Fruit fly (Drosophila melanogaster) whole organism, embryonic: ENCODE measurements around the gene PAPLA1.

ENCODE experiments used
- Atf3 ChIP-seq: fragments of 200-800 bp; sonication (Bioruptor generic); optimal IDR thresholded peaks from 3 replicates; lab custom pipeline; 2016; ENCODE audit warnings: missing biosample characterization, missing genetic modification characterization
- Awh ChIP-seq: fragments of 200-800 bp; sonication (Bioruptor generic); IDR thresholded peaks from 2 replicates; pipeline ENCODE4, ENCODE4 v1.3.6; 2022; ENCODE audit warnings: missing biosample characterization, missing genetic modification characterization
- CG1024 ChIP-seq: fragments of 200-800 bp; sonication (Bioruptor generic); IDR thresholded peaks from 2 replicates; pipeline ENCODE4 v1.3.6; 2022; ENCODE audit warnings: missing biosample characterization, missing genetic modification characterization
- CG11085 ChIP-seq: fragments of 200-800 bp; sonication (Bioruptor generic); IDR thresholded peaks from 2 replicates; pipeline ENCODE4 v1.3.6; 2022; ENCODE audit warnings: missing biosample characterization, missing genetic modification characterization
- CG11398 ChIP-seq: fragments of 200-800 bp; sonication (Bioruptor generic); optimal IDR thresholded peaks from 2 replicates; lab custom pipeline; 2016; ENCODE audit warnings: missing biosample characterization, missing genetic modification characterization
- CG12219 ChIP-seq: fragments of 200-800 bp; sonication (Bioruptor generic); optimal IDR thresholded peaks from 3 replicates; lab custom pipeline; 2018; ENCODE audit warnings: missing biosample characterization, mild to moderate bottlenecking, missing genetic modification characterization
- CG13624 ChIP-seq: fragments of 200-800 bp; sonication (Bioruptor generic); optimal IDR thresholded peaks from 2 replicates; lab custom pipeline; 2016; ENCODE audit warnings: missing biosample characterization, missing genetic modification characterization
- CG14014 ChIP-seq: fragments of 200-800 bp; sonication (Bioruptor generic); IDR thresholded peaks from 2 replicates; pipeline ENCODE4 v1.3.6; 2022; ENCODE audit warnings: missing biosample characterization, missing genetic modification characterization
- CG17359 ChIP-seq: fragments of 200-800 bp; sonication (Bioruptor generic); optimal IDR thresholded peaks from 3 replicates; lab custom pipeline; 2018; ENCODE audit warnings: missing biosample characterization, mild to moderate bottlenecking, missing genetic modification characterization, moderate library complexity
- CG18476 ChIP-seq: fragments of 200-800 bp; sonication (Bioruptor generic); optimal IDR thresholded peaks from 2 replicates; lab custom pipeline; 2016; ENCODE audit warnings: missing biosample characterization, mild to moderate bottlenecking, missing genetic modification characterization
- CG2199 ChIP-seq: fragments of 200-800 bp; sonication (Bioruptor generic); IDR thresholded peaks from 3 replicates; pipeline ENCODE4 v1.3.6; 2022; ENCODE audit warnings: missing biosample characterization, missing genetic modification characterization
- CG2712 ChIP-seq: fragments of 200-800 bp; optimal IDR thresholded peaks from 3 replicates; lab custom pipeline; 2019; ENCODE audit warnings: missing biosample characterization, mild to moderate bottlenecking, missing genetic modification characterization, moderate library complexity
- CG3407 ChIP-seq: fragments of 200-800 bp; sonication (Bioruptor generic); optimal IDR thresholded peaks from 2 replicates; lab custom pipeline; 2018; ENCODE audit warnings: missing biosample characterization, mild to moderate bottlenecking, missing genetic modification characterization
- CG6175 ChIP-seq: fragments of 200-800 bp; sonication (Bioruptor generic); IDR thresholded peaks from 3 replicates; pipeline ENCODE4 v1.3.6; 2022; ENCODE audit warnings: missing biosample characterization, missing genetic modification characterization
- CG7271 ChIP-seq: fragments of 200-800 bp; sonication (Bioruptor generic); optimal IDR thresholded peaks from 2 replicates; lab custom pipeline; 2018; ENCODE audit warnings: missing biosample characterization, mild to moderate bottlenecking, missing genetic modification characterization, moderate library complexity
- CG8359 ChIP-seq: fragments of 200-800 bp; sonication (Bioruptor generic); optimal IDR thresholded peaks from 2 replicates; lab custom pipeline; 2017; ENCODE audit warnings: missing biosample characterization, mild to moderate bottlenecking, missing genetic modification characterization, borderline replicate concordance
- CG9817 ChIP-seq: fragments of 200-800 bp; sonication (Bioruptor generic); optimal IDR thresholded peaks from 2 replicates; lab custom pipeline; 2018; ENCODE audit warnings: missing biosample characterization, mild to moderate bottlenecking, missing genetic modification characterization, moderate library complexity
- CTCF ChIP-seq: fragments of 200-800 bp; sonication (Bioruptor generic); optimal IDR thresholded peaks from 2 replicates; lab custom pipeline; 2017; ENCODE audit warnings: missing biosample characterization, mild to moderate bottlenecking, missing genetic modification characterization, moderate library complexity
- Camta ChIP-seq: fragments of 200-800 bp; sonication (Bioruptor generic); optimal IDR thresholded peaks from 2 replicates; lab custom pipeline; 2016; ENCODE audit warnings: missing biosample characterization, missing genetic modification characterization
- Dek ChIP-seq: fragments of 200-800 bp; sonication (Bioruptor generic); optimal IDR thresholded peaks from 3 replicates; lab custom pipeline; 2019; ENCODE audit warnings: missing biosample characterization, mild to moderate bottlenecking, missing genetic modification characterization, moderate library complexity
- Eip74EF ChIP-seq, 2 experiments: fragments of 200-800 bp in 1 of 2; fragments of >200 bp in 1 of 2; sonication (Bioruptor generic) in 1 of 2; optimal IDR thresholded peaks; 2 replicates each; lab custom pipeline; 2017 to 2019; ENCODE audit warnings: missing biosample characterization in 2 of 2, missing genetic modification characterization in 2 of 2, mild to moderate bottlenecking in 1 of 2, moderate library complexity in 1 of 2
- Ets65A ChIP-seq: fragments of 200-800 bp; sonication (Bioruptor generic); peaks from one replicate; lab custom pipeline; 2016; ENCODE audit warnings: missing biosample characterization, missing genetic modification characterization
- Fer1 ChIP-seq: fragments of 200-800 bp; sonication (Bioruptor generic); optimal IDR thresholded peaks from 2 replicates; lab custom pipeline; 2017; ENCODE audit warnings: missing biosample characterization, mild to moderate bottlenecking, missing genetic modification characterization
- H15 ChIP-seq: fragments of 200-800 bp; sonication (Bioruptor generic); IDR thresholded peaks from 3 replicates; pipeline ENCODE4 v1.3.6; 2022; ENCODE audit warnings: missing biosample characterization, missing genetic modification characterization
- Lim3 ChIP-seq: fragments of 200-800 bp; sonication (Bioruptor generic); IDR thresholded peaks from 2 replicates; pipeline ENCODE4 v1.3.6; 2022; ENCODE audit warnings: missing biosample characterization, missing genetic modification characterization
- MESR4 ChIP-seq: fragments of 200-800 bp; sonication (Bioruptor generic); optimal IDR thresholded peaks from 2 replicates; lab custom pipeline; 2018; ENCODE audit warnings: missing biosample characterization, mild to moderate bottlenecking, missing genetic modification characterization, moderate library complexity
- Mes4 ChIP-seq: fragments of 200-800 bp; sonication (Bioruptor generic); optimal IDR thresholded peaks from 2 replicates; lab custom pipeline; 2016; ENCODE audit warnings: missing biosample characterization, missing genetic modification characterization
- Six4 ChIP-seq: fragments of 200-800 bp; sonication (Bioruptor generic); optimal IDR thresholded peaks from 2 replicates; lab custom pipeline; 2016; ENCODE audit warnings: missing biosample characterization, missing genetic modification characterization
- Stat92E ChIP-seq, 3 experiments: fragments of >200 bp in 2 of 3; fragments of 200-800 bp in 1 of 3; sonication (Bioruptor generic) in 1 of 3; optimal IDR thresholded peaks; 2 replicates each; lab custom pipeline; 2017 to 2019; ENCODE audit warnings: missing biosample characterization in 3 of 3, missing genetic modification characterization in 3 of 3, mild to moderate bottlenecking in 1 of 3, moderate library complexity in 1 of 3
- TFAM ChIP-seq: fragments of 200-800 bp; sonication (Bioruptor generic); optimal IDR thresholded peaks from 2 replicates; lab custom pipeline; 2017; ENCODE audit warnings: missing biosample characterization, missing genetic modification characterization, inconsistent platforms
- Trl ChIP-seq, 3 experiments: fragments of >200 bp in 2 of 3; fragments of 200-800 bp in 1 of 3; sonication (Bioruptor generic) in 1 of 3; optimal IDR thresholded peaks; 2 replicates in 1 of 3; 3 replicates in 2 of 3; lab custom pipeline; 2016 to 2017; ENCODE audit warnings: missing biosample characterization in 1 of 3, missing genetic modification characterization in 1 of 3
- al ChIP-seq: fragments of 200-800 bp; sonication (Bioruptor generic); IDR thresholded peaks from 2 replicates; pipeline ENCODE4 v1.3.6; 2022; ENCODE audit warnings: missing biosample characterization, missing genetic modification characterization
- bab2 ChIP-seq: fragments of 200-800 bp; sonication (Bioruptor generic); optimal IDR thresholded peaks from 2 replicates; lab custom pipeline; 2016; ENCODE audit warnings: missing biosample characterization, missing genetic modification characterization
- bbx ChIP-seq: fragments of 200-800 bp; sonication (Bioruptor generic); IDR thresholded peaks from 2 replicates; pipeline ENCODE4 v1.3.6; 2022; ENCODE audit warnings: missing biosample characterization, missing genetic modification characterization; ENCODE audit not compliant: partially characterized antibody
- bsh ChIP-seq, 2 experiments: fragments of 200-800 bp; sonication (Bioruptor generic); optimal IDR thresholded peaks; 2 replicates each; lab custom pipeline; 2017 to 2018; ENCODE audit warnings: mild to moderate bottlenecking in 2 of 2, missing biosample characterization in 2 of 2, missing genetic modification characterization in 2 of 2, moderate library complexity in 1 of 2
- dan ChIP-seq: fragments of 200-800 bp; sonication (Bioruptor generic); IDR thresholded peaks from 2 replicates; pipeline ENCODE4 v1.3.6; 2022; ENCODE audit warnings: missing biosample characterization, missing genetic modification characterization
- exex ChIP-seq: fragments of 200-800 bp; sonication (Bioruptor generic); optimal IDR thresholded peaks from 4 replicates; lab custom pipeline; 2018; ENCODE audit warnings: missing biosample characterization, mild to moderate bottlenecking, missing genetic modification characterization, moderate library complexity
- eyg ChIP-seq: fragments of 200-800 bp; sonication (Bioruptor generic); optimal IDR thresholded peaks from 3 replicates; lab custom pipeline; 2016; ENCODE audit warnings: missing biosample characterization, missing genetic modification characterization
- lola ChIP-seq, 3 experiments: fragments of >200 bp in 2 of 3; fragments of 200-800 bp in 1 of 3; sonication (Bioruptor generic) in 1 of 3; optimal IDR thresholded peaks; 2 replicates each; lab custom pipeline; 2017 to 2019; ENCODE audit warnings: missing biosample characterization in 3 of 3, missing genetic modification characterization in 3 of 3, mild to moderate bottlenecking in 1 of 3, moderate library complexity in 1 of 3
- nom ChIP-seq: fragments of 200-800 bp; sonication (Bioruptor generic); optimal IDR thresholded peaks from 2 replicates; lab custom pipeline; 2017; ENCODE audit warnings: missing biosample characterization, missing genetic modification characterization, mild to moderate bottlenecking, moderate library complexity, missing genetic modification reagents
- odd ChIP-seq: fragments of 200-800 bp; sonication (Bioruptor generic); optimal IDR thresholded peaks from 2 replicates; lab custom pipeline; 2017; ENCODE audit warnings: missing biosample characterization, mild to moderate bottlenecking, missing genetic modification characterization
- pfk ChIP-seq: fragments of 200-800 bp; sonication (Bioruptor generic); optimal IDR thresholded peaks from 2 replicates; lab custom pipeline; 2018; ENCODE audit warnings: missing biosample characterization, mild to moderate bottlenecking, missing genetic modification characterization, moderate library complexity
- salm ChIP-seq: fragments of 200-800 bp; sonication (Bioruptor generic); optimal IDR thresholded peaks from 2 replicates; lab custom pipeline; 2018; ENCODE audit warnings: missing biosample characterization, mild to moderate bottlenecking, missing genetic modification characterization
- schlank ChIP-seq: fragments of 200-800 bp; sonication (Bioruptor generic); optimal IDR thresholded peaks from 2 replicates; lab custom pipeline; 2018; ENCODE audit warnings: missing biosample characterization, mild to moderate bottlenecking, missing genetic modification characterization
- stc ChIP-seq: fragments of 200-800 bp; sonication (Bioruptor generic); IDR thresholded peaks from 2 replicates; pipeline ENCODE4 v1.3.6; 2022; ENCODE audit warnings: missing biosample characterization, missing genetic modification characterization
- tap ChIP-seq: fragments of 200-800 bp; optimal IDR thresholded peaks from 3 replicates; lab custom pipeline; 2019; ENCODE audit warnings: missing biosample characterization, mild to moderate bottlenecking, missing genetic modification characterization, moderate library complexity
- tgo ChIP-seq: fragments of 200-800 bp; sonication (Bioruptor generic); IDR thresholded peaks from 3 replicates; pipeline ENCODE4 v1.3.6; 2022; ENCODE audit warnings: missing biosample characterization, missing genetic modification characterization
- usp ChIP-seq: fragments of >200 bp; optimal IDR thresholded peaks from 2 replicates; lab custom pipeline; 2017; ENCODE audit warnings: missing biosample characterization, missing genetic modification characterization
- vnd ChIP-seq: fragments of 200-800 bp; sonication (Bioruptor generic); IDR thresholded peaks from 3 replicates; pipeline ENCODE4 v1.3.6; 2022; ENCODE audit warnings: missing biosample characterization, missing genetic modification characterization; ENCODE audit not compliant: partially characterized antibody

PAPLA1 gene

DNA sequence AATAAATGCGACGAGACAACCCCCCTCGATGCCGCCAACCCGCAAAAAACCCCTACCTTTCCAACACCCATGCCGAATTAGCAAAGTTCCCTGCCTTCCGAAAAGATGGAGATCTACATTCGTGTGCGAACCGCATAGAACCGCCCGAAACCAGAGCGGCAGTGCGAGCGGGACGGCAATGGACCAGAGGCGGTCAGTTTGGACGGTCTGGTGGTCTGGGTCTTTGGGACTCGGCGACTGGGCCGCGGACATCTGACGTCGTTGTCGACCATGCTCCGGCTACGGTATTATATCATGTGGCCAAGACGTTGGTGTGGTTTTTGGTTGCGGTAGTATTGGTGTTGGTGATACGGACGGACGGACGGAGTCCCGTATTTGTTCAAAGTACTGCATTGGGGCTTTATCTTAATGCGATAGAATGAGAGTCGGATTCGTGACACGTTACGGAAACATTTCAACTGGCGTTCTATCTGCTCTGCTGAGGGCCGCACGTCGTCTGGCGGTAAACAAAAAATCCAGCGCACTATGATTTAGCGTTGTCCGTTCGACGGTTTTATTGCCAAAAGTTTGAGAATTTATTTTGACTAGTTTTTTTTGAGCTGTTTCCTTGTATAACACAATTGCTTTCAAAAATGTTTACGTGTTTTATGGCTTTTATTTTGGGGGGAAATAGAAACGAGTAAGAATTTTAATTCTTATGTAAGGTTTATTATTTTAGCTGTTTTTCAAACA, 72.5 kb downstream of the PAPLA1 start (continued):
- TF ChIP-seq nom (GFP tag; lab: Kevin White, UChicago) (no peak), exex (tag; lab: Kevin White, UChicago) (peak; percentile 38), CG11398 (GFP tag; lab: Kevin White, UChicago) (no peak), vnd (GFP tag; lab: Robert Waterston, UW) (no peak), CG12219 (GFP tag; lab: Kevin White, UChicago) (no peak), Atf3 (GFP tag; lab: Kevin White, UChicago) (no peak), bsh (GFP tag; optimal IDR thresholded peaks at IDR 0.05; lab: Kevin White, UChicago) (no peak), CG6175 (GFP tag; lab: Robert Waterston, UW) (0 out of 3 replicates have a peak, but pooled peaks have one; percentile 16), CG3407 (GFP tag; lab: Kevin White, UChicago) (no peak), usp (no peak), CG8359 (GFP tag; lab: Kevin White, UChicago) (no peak), Fer1 (GFP tag; lab: Kevin White, UChicago) (no peak), stc (GFP tag; lab: Robert Waterston, UW) (no peak), bab2 (GFP tag; lab: Kevin White, UChicago) (no peak), lola (GFP tag; optimal IDR thresholded peaks at IDR 0.05; lab: Kevin White, UChicago) (no peak), eyg (GFP tag; lab: Kevin White, UChicago) (no peak), CG11085 (GFP tag; lab: Robert Waterston, UW) (no peak), CG7271 (tag; lab: Kevin White, UChicago) (no peak), CG9817 (tag; lab: Kevin White, UChicago) (peak; percentile 20), Stat92E (GFP tag; optimal IDR thresholded peaks at IDR 0.05; lab: Kevin White, UChicago) (no peak), MESR4 (GFP tag; lab: Kevin White, UChicago) (no peak), TFAM (GFP tag; lab: Kevin White, UChicago) (no peak), Trl (optimal IDR thresholded peaks at IDR 0.05; lab: Kevin White, UChicago) (no peak), Trl (GFP tag; optimal IDR thresholded peaks at IDR 0.05; lab: Kevin White, UChicago) (no peak), Mes4 (no peak), odd (GFP tag; lab: Kevin White, UChicago) (no peak), CG18476 (GFP tag; lab: Kevin White, UChicago) (no peak), CG14014 (GFP tag; lab: Robert Waterston, UW) (no peak), CG1024 (GFP tag; lab: Robert Waterston, UW) (no peak), Dek (tag; lab: Kevin White, UChicago) (peak; percentile 23), dan (GFP tag; lab: Robert Waterston, UW) (no peak), tap (tag; lab: Kevin White, UChicago) (no peak), CTCF (GFP tag; lab: Kevin White, UChicago) (no peak), H15 (GFP tag; lab: Robert Waterston, UW) (no peak), Six4 (GFP tag; lab: Kevin White, UChicago) (no peak), al (no peak), bbx (GFP tag; lab: Robert Waterston, UW) (no peak), schlank (tag; lab: Kevin White, UChicago) (no peak), Ets65A (GFP tag; lab: Kevin White, UChicago) (no peak), Camta (no peak), CG2199 (0 out of 3 replicates have a peak, but pooled peaks have one; percentile 49), Awh (no peak), Lim3 (no peak), Eip74EF (GFP tag; optimal IDR thresholded peaks at IDR 0.05; lab: Kevin White, UChicago) (no peak), CG17359 (tag; lab: Kevin White, UChicago) (peak; percentile 1), salm (tag; lab: Kevin White, UChicago) (no peak), CG2712 (tag; lab: Kevin White, UChicago) (no peak), CG13624 (GFP tag; lab: Kevin White, UChicago) (no peak), tgo (GFP tag; lab: Robert Waterston, UW) (no peak), pfk (no peak)
